Fruit fly (Drosophila melanogaster) whole organism, embryonic: ENCODE measurements around the gene CG32437.
A peak's percentile ranks its signal among the peaks of the same experiment; 100 is the strongest.

Source experiments
- Aef1 ChIP-seq: fragments of 200-800 bp; sonication (Bioruptor generic); IDR thresholded peaks from 3 replicates; pipeline ENCODE4 v1.3.6; 2022; ENCODE audit warnings: missing biosample characterization, missing genetic modification characterization
- C15 ChIP-seq: fragments of 200-800 bp; sonication (Bioruptor generic); IDR thresholded peaks from 3 replicates; pipeline ENCODE4 v1.3.6; 2022; ENCODE audit warnings: missing biosample characterization, missing genetic modification characterization
- CG10462 ChIP-seq: fragments of 200-800 bp; sonication (Bioruptor generic); optimal IDR thresholded peaks from 2 replicates; lab custom pipeline; 2016; ENCODE audit warnings: missing biosample characterization, missing genetic modification characterization
- CG10543 ChIP-seq: fragments of 200-800 bp; sonication (Bioruptor generic); optimal IDR thresholded peaks from 3 replicates; lab custom pipeline; 2017; ENCODE audit warnings: missing biosample characterization, mild to moderate bottlenecking, missing genetic modification characterization, moderate library complexity
- CG15479 ChIP-seq: fragments of 200-800 bp; sonication (Bioruptor generic); optimal IDR thresholded peaks from 3 replicates; lab custom pipeline; 2019; ENCODE audit warnings: missing biosample characterization, mild to moderate bottlenecking, missing genetic modification characterization, moderate library complexity
- CG1603 ChIP-seq: fragments of 200-800 bp; sonication (Bioruptor generic); optimal IDR thresholded peaks from 2 replicates; lab custom pipeline; 2019; ENCODE audit warnings: missing biosample characterization, mild to moderate bottlenecking, missing genetic modification characterization, moderate library complexity
- CG17829 ChIP-seq: fragments of 200-800 bp; optimal IDR thresholded peaks from 2 replicates; lab custom pipeline; 2019; ENCODE audit warnings: missing biosample characterization, mild to moderate bottlenecking, missing genetic modification characterization, moderate library complexity
- CG1832 ChIP-seq: fragments of 200-800 bp; sonication (Bioruptor generic); optimal IDR thresholded peaks from 2 replicates; lab custom pipeline; 2017; ENCODE audit warnings: missing biosample characterization, mild to moderate bottlenecking, missing genetic modification characterization, inconsistent platforms
- CG18764 ChIP-seq: fragments of 200-800 bp; sonication (Bioruptor generic); optimal IDR thresholded peaks from 3 replicates; lab custom pipeline; 2016; ENCODE audit warnings: missing biosample characterization, missing genetic modification characterization
- CG2116 ChIP-seq: fragments of 200-800 bp; sonication (Bioruptor generic); optimal IDR thresholded peaks from 3 replicates; lab custom pipeline; 2018; ENCODE audit warnings: missing biosample characterization, mild to moderate bottlenecking, missing genetic modification characterization
- CG2875 ChIP-seq: fragments of 200-800 bp; sonication (Bioruptor generic); optimal IDR thresholded peaks from 2 replicates; lab custom pipeline; 2017; ENCODE audit warnings: missing biosample characterization, mild to moderate bottlenecking, missing genetic modification characterization, missing genetic modification reagents
- CG3163 ChIP-seq: fragments of 200-800 bp; sonication (Bioruptor generic); optimal IDR thresholded peaks from 3 replicates; lab custom pipeline; 2016; ENCODE audit warnings: missing biosample characterization, missing genetic modification characterization
- CG32767 ChIP-seq: fragments of 200-800 bp; sonication (Bioruptor generic); IDR thresholded peaks from 2 replicates; pipeline ENCODE4 v1.3.6; 2022; ENCODE audit warnings: missing biosample characterization, missing genetic modification characterization
- CG34376 ChIP-seq: fragments of 200-800 bp; sonication (Bioruptor generic); optimal IDR thresholded peaks from 2 replicates; lab custom pipeline; 2018; ENCODE audit warnings: missing biosample characterization, mild to moderate bottlenecking, missing genetic modification characterization
- CG6254 ChIP-seq: fragments of 200-800 bp; sonication (Bioruptor generic); optimal IDR thresholded peaks from 3 replicates; lab custom pipeline; 2017; ENCODE audit warnings: mild to moderate bottlenecking, missing biosample characterization, missing genetic modification reagents, missing genetic modification characterization
- CG6813 ChIP-seq: fragments of 200-800 bp; sonication (Bioruptor generic); optimal IDR thresholded peaks from 2 replicates; lab custom pipeline; 2017; ENCODE audit warnings: missing biosample characterization, missing genetic modification characterization, mild to moderate bottlenecking, moderate library complexity, missing genetic modification reagents
- CHES-1-like ChIP-seq: fragments of 200-800 bp; sonication (Bioruptor generic); optimal IDR thresholded peaks from 2 replicates; lab custom pipeline; 2016; ENCODE audit warnings: missing biosample characterization, missing genetic modification characterization
- D19B ChIP-seq: fragments of 200-800 bp; sonication (Bioruptor generic); optimal IDR thresholded peaks from 2 replicates; lab custom pipeline; 2017; ENCODE audit warnings: missing biosample characterization, mild to moderate bottlenecking, missing genetic modification characterization
- Dref ChIP-seq: fragments of 200-800 bp; sonication (Bioruptor generic); IDR thresholded peaks from 2 replicates; pipeline ENCODE4 v1.3.6; 2022; ENCODE audit warnings: missing biosample characterization, missing genetic modification characterization
- E2f2 ChIP-seq: fragments of 200-800 bp; sonication (Bioruptor generic); IDR thresholded peaks from 2 replicates; pipeline ENCODE4 v1.3.6; 2022; ENCODE audit warnings: missing biosample characterization, missing genetic modification characterization
- Kr ChIP-seq: fragments of 200-800 bp; sonication (Bioruptor generic); optimal IDR thresholded peaks from 2 replicates; lab custom pipeline; 2017; ENCODE audit warnings: missing biosample characterization, mild to moderate bottlenecking, missing genetic modification characterization
- MESR4 ChIP-seq: fragments of 200-800 bp; sonication (Bioruptor generic); optimal IDR thresholded peaks from 2 replicates; lab custom pipeline; 2018; ENCODE audit warnings: missing biosample characterization, mild to moderate bottlenecking, missing genetic modification characterization, moderate library complexity
- Med ChIP-seq: fragments of 200-800 bp; sonication (Bioruptor generic); peaks from one replicate; lab custom pipeline; 2016; ENCODE audit warnings: missing biosample characterization, missing genetic modification characterization, mild to moderate bottlenecking, inconsistent platforms, moderate library complexity
- NfI ChIP-seq: fragments of 200-800 bp; sonication (Bioruptor generic); optimal IDR thresholded peaks from 3 replicates; lab custom pipeline; 2018; ENCODE audit warnings: missing biosample characterization, mild to moderate bottlenecking, missing genetic modification characterization, moderate library complexity
- Opbp ChIP-seq: fragments of 200-800 bp; sonication (Bioruptor generic); IDR thresholded peaks from 3 replicates; pipeline ENCODE4 v1.3.6; 2022; ENCODE audit warnings: missing biosample characterization, missing genetic modification characterization; ENCODE audit not compliant: partially characterized antibody
- Sry-δ ChIP-seq: fragments of 200-800 bp; sonication (Bioruptor generic); optimal IDR thresholded peaks from 2 replicates; lab custom pipeline; 2016; ENCODE audit warnings: missing biosample characterization, missing genetic modification characterization
- Stat92E ChIP-seq, 3 experiments: fragments of >200 bp in 2 of 3; fragments of 200-800 bp in 1 of 3; sonication (Bioruptor generic) in 1 of 3; optimal IDR thresholded peaks; 2 replicates each; lab custom pipeline; 2017 to 2019; ENCODE audit warnings: missing biosample characterization in 3 of 3, missing genetic modification characterization in 3 of 3, mild to moderate bottlenecking in 1 of 3, moderate library complexity in 1 of 3
- Trl ChIP-seq, 3 experiments: fragments of >200 bp in 2 of 3; fragments of 200-800 bp in 1 of 3; sonication (Bioruptor generic) in 1 of 3; optimal IDR thresholded peaks; 2 replicates in 1 of 3; 3 replicates in 2 of 3; lab custom pipeline; 2016 to 2017; ENCODE audit warnings: missing biosample characterization in 1 of 3, missing genetic modification characterization in 1 of 3
- YL-1 ChIP-seq: fragments of 200-800 bp; sonication (Bioruptor generic); optimal IDR thresholded peaks from 3 replicates; lab custom pipeline; 2017; ENCODE audit warnings: missing biosample characterization, mild to moderate bottlenecking, missing genetic modification characterization
- bbx ChIP-seq: fragments of 200-800 bp; sonication (Bioruptor generic); IDR thresholded peaks from 2 replicates; pipeline ENCODE4 v1.3.6; 2022; ENCODE audit warnings: missing biosample characterization, missing genetic modification characterization; ENCODE audit not compliant: partially characterized antibody
- cg ChIP-seq: fragments of 200-800 bp; sonication (Bioruptor generic); optimal IDR thresholded peaks from 3 replicates; lab custom pipeline; 2019; ENCODE audit warnings: missing biosample characterization, mild to moderate bottlenecking, missing genetic modification characterization, moderate library complexity
- dm ChIP-seq: fragments of 200-800 bp; sonication (Bioruptor generic); optimal IDR thresholded peaks from 3 replicates; lab custom pipeline; 2016; ENCODE audit warnings: missing biosample characterization, missing genetic modification characterization
- ewg ChIP-seq: fragments of 200-800 bp; sonication (Bioruptor generic); optimal IDR thresholded peaks from 3 replicates; lab custom pipeline; 2017; ENCODE audit warnings: mild to moderate bottlenecking, missing biosample characterization, missing genetic modification reagents, missing genetic modification characterization
- gce ChIP-seq: fragments of 200-800 bp; sonication (Bioruptor generic); IDR thresholded peaks from 3 replicates; pipeline ENCODE4 v1.3.6; 2022; ENCODE audit warnings: missing biosample characterization, missing genetic modification characterization
- lov ChIP-seq, 2 experiments: fragments of 200-800 bp in 1 of 2; fragments of >200 bp in 1 of 2; sonication (Bioruptor generic) in 1 of 2; IDR thresholded peaks in 1 of 2; optimal IDR thresholded peaks in 1 of 2; 2 replicates in 1 of 2; 3 replicates in 1 of 2; pipeline versions ENCODE4 v1.3.6 to Lab custom; 2017 to 2022; ENCODE audit warnings: missing biosample characterization in 1 of 2, missing genetic modification characterization in 1 of 2
- nerfin-1 ChIP-seq: fragments of 200-800 bp; sonication (Bioruptor generic); optimal IDR thresholded peaks from 3 replicates; lab custom pipeline; 2019; ENCODE audit warnings: missing biosample characterization, mild to moderate bottlenecking, missing genetic modification characterization, moderate library complexity
- nom ChIP-seq: fragments of 200-800 bp; sonication (Bioruptor generic); optimal IDR thresholded peaks from 2 replicates; lab custom pipeline; 2017; ENCODE audit warnings: missing biosample characterization, missing genetic modification characterization, mild to moderate bottlenecking, moderate library complexity, missing genetic modification reagents
- pfk ChIP-seq: fragments of 200-800 bp; sonication (Bioruptor generic); optimal IDR thresholded peaks from 2 replicates; lab custom pipeline; 2018; ENCODE audit warnings: missing biosample characterization, mild to moderate bottlenecking, missing genetic modification characterization, moderate library complexity
- pzg ChIP-seq: fragments of 200-800 bp; sonication (Bioruptor generic); optimal IDR thresholded peaks from 3 replicates; lab custom pipeline; 2018; ENCODE audit warnings: missing biosample characterization, mild to moderate bottlenecking, missing genetic modification characterization, moderate library complexity
- rib ChIP-seq: fragments of 200-800 bp; sonication (Bioruptor generic); IDR thresholded peaks from 2 replicates; pipeline ENCODE4 v1.3.6; 2022; ENCODE audit warnings: missing biosample characterization, missing genetic modification characterization
- stwl ChIP-seq: fragments of 200-800 bp; sonication (Bioruptor generic); optimal IDR thresholded peaks from 3 replicates; lab custom pipeline; 2018; ENCODE audit warnings: missing biosample characterization, mild to moderate bottlenecking, missing genetic modification characterization, moderate library complexity
- ttk ChIP-seq: fragments of 200-800 bp; sonication (Bioruptor generic); IDR thresholded peaks from 2 replicates; pipeline ENCODE4 v2.1.2; 2022; ENCODE audit warnings: missing biosample characterization, missing genetic modification characterization

The CG32437 gene

dm6 chr3L:21343254-21344083, 14.0 kb upstream of the CG32437 start, which contains the start of the genes Tbc1d8-9 and CG32436 (continued):
- TF ChIP-seq YL-1 (peak; percentile 37), Kr (GFP tag; lab: Kevin White, UChicago) (no peak), CG1603 (tag; lab: Kevin White, UChicago) (peak; percentile 60), CG18764 (GFP tag; lab: Kevin White, UChicago) (no peak), MESR4 (GFP tag; lab: Kevin White, UChicago) (peak; percentile 90), C15 (GFP tag; lab: Robert Waterston, UW) (no peak), stwl (tag; lab: Kevin White, UChicago) (peak; percentile 89), CG17829 (tag; lab: Kevin White, UChicago) (peak; percentile 30), Opbp (GFP tag; lab: Robert Waterston, UW) (peak; percentile 54; the same call in 2 of the 3 replicates), CG6254 (GFP tag; lab: Kevin White, UChicago) (no peak), NfI (GFP tag; lab: Kevin White, UChicago) (no peak), E2f2 (peak; percentile 79), bbx (GFP tag; lab: Robert Waterston, UW) (peak; percentile 46; the same call in 1 of the 2 replicates), pzg (GFP tag; lab: Kevin White, UChicago) (peak; percentile 79), CHES-1-like (GFP tag; lab: Kevin White, UChicago) (peak; percentile 47), Med (GFP tag; lab: Kevin White, UChicago) (peak; percentile 68), Sry-δ (GFP tag; lab: Kevin White, UChicago) (peak; percentile 51), CG10462 (GFP tag; lab: Kevin White, UChicago) (no peak), dm (GFP tag; lab: Kevin White, UChicago) (peak; percentile 1), CG2875 (GFP tag; lab: Kevin White, UChicago) (no peak), Stat92E (GFP tag; optimal IDR thresholded peaks at IDR 0.05; lab: Kevin White, UChicago) (peak in 1 of 3 experiments; percentile 10), Dref (0 out of 2 replicates have a peak, but pooled peaks have one; percentile 29), Aef1 (GFP tag; lab: Robert Waterston, UW) (peak; percentile 69; the same call in 2 of the 3 replicates), CG32767 (GFP tag; lab: Robert Waterston, UW) (peak; percentile 73), CG2116 (GFP tag; lab: Kevin White, UChicago) (peak; percentile 64), cg (GFP tag; lab: Kevin White, UChicago) (peak; percentile 74)

DNA sequence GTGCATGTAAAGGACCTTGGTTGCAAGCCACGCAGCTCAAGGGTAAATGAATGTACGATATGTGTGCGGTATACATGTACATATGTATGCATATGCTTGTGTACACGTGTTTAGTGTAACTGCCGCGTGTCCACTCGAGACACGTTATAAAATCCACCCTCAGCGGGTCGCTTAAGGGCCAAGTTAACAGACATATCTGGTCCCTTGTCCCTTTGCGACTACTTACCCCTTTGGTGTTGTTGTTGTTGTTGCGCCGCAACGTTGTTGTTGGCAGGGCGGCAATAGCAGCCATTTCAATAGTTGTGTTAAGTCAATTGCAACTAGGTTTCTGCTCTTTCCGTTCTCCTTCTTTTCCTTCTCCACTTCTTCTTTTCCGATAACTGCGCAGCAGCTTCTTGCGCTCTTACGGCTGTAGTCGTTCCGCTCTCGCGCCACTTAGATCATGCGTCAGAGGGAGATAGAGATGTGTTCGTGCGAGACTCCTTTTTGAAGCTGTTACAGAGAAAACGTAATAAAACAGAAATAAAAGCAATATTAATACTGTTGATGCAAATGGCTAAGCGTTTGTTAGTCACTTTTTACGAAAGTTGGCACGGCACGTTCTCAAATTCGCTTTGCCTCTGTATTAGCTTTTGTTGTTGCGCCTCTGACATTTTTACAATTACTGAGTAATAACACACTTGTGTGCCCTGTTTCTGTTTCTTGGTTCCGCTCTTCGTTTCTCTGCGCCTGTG, 10.9 kb upstream of the CG32437 start:
- TF ChIP-seq CG34376 (peak; percentile 30), Kr (GFP tag; lab: Kevin White, UChicago) (peak; percentile 81), Trl (optimal IDR thresholded peaks at IDR 0.05; lab: Kevin White, UChicago) (peak; percentile 37 to 62), Trl (GFP tag; optimal IDR thresholded peaks at IDR 0.05; lab: Kevin White, UChicago) (no peak), YL-1 (peak; percentile 24), CG10543 (GFP tag; lab: Kevin White, UChicago) (no peak), CG1832 (GFP tag; lab: Kevin White, UChicago) (peak; percentile 67), ttk (0 out of 2 replicates have a peak, but pooled peaks have one; percentile 24), gce (GFP tag; lab: Robert Waterston, UW) (0 out of 3 replicates have a peak, but pooled peaks have one; percentile 32), rib (GFP tag; lab: Robert Waterston, UW) (no peak), nerfin-1 (tag; lab: Kevin White, UChicago) (peak; percentile 44), lov (optimal IDR thresholded peaks at IDR 0.05; lab: Kevin White, UChicago) (no peak), lov (GFP tag; IDR thresholded peaks at IDR 0.05; lab: Robert Waterston, UW) (0 out of 3 replicates have a peak, but pooled peaks have one; percentile 49), CG6813 (GFP tag; lab: Kevin White, UChicago) (no peak), pfk (peak; percentile 19), ewg (peak; percentile 73), nom (GFP tag; lab: Kevin White, UChicago) (peak; percentile 34), Opbp (GFP tag; lab: Robert Waterston, UW) (0 out of 3 replicates have a peak, but pooled peaks have one; percentile 30), D19B (GFP tag; lab: Kevin White, UChicago) (no peak), CG3163 (peak; percentile 15), CG15479 (GFP tag; lab: Kevin White, UChicago) (peak; percentile 83)
